Fruit fly (Drosophila melanogaster): ENCODE results near the gene MnM.

- TF ChIP-seq Pif1B (GFP tag; optimal IDR thresholded peaks at IDR 0.05) (no peak), EcR (GFP tag; optimal IDR thresholded peaks at IDR 0.05) (peak; percentile 39), CG9948 (tag; optimal IDR thresholded peaks at IDR 0.05) (no peak), Ets98B (GFP tag; IDR thresholded peaks at IDR 0.05) (no peak), CG14655 (GFP tag; optimal IDR thresholded peaks at IDR 0.05) (no peak), Pif1A (GFP tag; optimal IDR thresholded peaks at IDR 0.05) (no peak), CG4496 (GFP tag; IDR thresholded peaks at IDR 0.05) (no peak), rn (GFP tag; IDR thresholded peaks at IDR 0.05) (no peak), gl (tag; optimal IDR thresholded peaks at IDR 0.05) (no peak), CG34367 (tag; optimal IDR thresholded peaks at IDR 0.05) (no peak), CG12605 (GFP tag; IDR thresholded peaks at IDR 0.05) (no peak), CG13204 (GFP tag; optimal IDR thresholded peaks at IDR 0.05) (no peak), CG32121 (GFP tag; IDR thresholded peaks at IDR 0.05) (no peak)
These were observed 45.1 kb upstream of the MnM start for dm6 chr3L:3223390-3223914.
